Fruit fly (Drosophila melanogaster): Measurements from ENCODE around the gene RpL30.

The RpL30 gene

DNA sequence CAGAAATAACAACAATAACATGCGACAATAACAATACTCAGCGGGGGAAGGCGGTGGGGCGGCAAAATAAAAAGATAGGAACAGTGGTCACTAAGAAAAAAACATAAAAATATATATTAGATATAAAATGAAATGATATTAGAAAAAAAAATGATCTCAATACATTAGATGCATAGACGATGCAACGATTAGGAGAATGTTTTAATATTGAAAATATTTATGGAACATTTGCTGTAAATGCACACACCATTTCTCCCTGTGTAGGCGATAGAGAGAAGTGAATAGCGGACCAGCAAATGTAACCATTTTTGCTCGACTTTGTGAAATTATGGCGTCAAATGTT, 42.9 kb downstream of the RpL30 start (continued):
- TF ChIP-seq CG10267 (tag; optimal IDR thresholded peaks at IDR 0.05) (peak; percentile 52), unpg (GFP tag; optimal IDR thresholded peaks at IDR 0.05) (peak; percentile 79), Ravus (GFP tag; IDR thresholded peaks at IDR 0.05) (peak; percentile 73), CG7786 (GFP tag; optimal IDR thresholded peaks at IDR 0.05) (peak; percentile 2), CG4360 (GFP tag; IDR thresholded peaks at IDR 0.05) (0 out of 2 replicates have a peak, but pooled peaks have one; percentile 51), CG2116 (GFP tag; optimal IDR thresholded peaks at IDR 0.05) (no peak), CG14441 (GFP tag; IDR thresholded peaks at IDR 0.05) (peak; percentile 89), CG15601 (tag; optimal IDR thresholded peaks at IDR 0.05) (no peak), jing (GFP tag; optimal IDR thresholded peaks at IDR 0.05) (no peak), wek (GFP tag; optimal IDR thresholded peaks at IDR 0.05) (no peak), Side (GFP tag; optimal IDR thresholded peaks at IDR 0.05) (peak; percentile 41), h (optimal IDR thresholded peaks at IDR 0.05) (no peak), vnd (GFP tag; IDR thresholded peaks at IDR 0.05; ENCODE audit: partially characterized antibody) (no peak), Fer2 (tag; optimal IDR thresholded peaks at IDR 0.05) (peak; percentile 77), CG43689 (GFP tag; IDR thresholded peaks at IDR 0.05) (peak; percentile 67), CG11560 (tag; IDR thresholded peaks at IDR 0.05) (peak; percentile 76; the same call in 2 of the 3 replicates), ftz-f1 (GFP tag; optimal IDR thresholded peaks at IDR 0.05) (peak; percentile 94), her (GFP tag; optimal IDR thresholded peaks at IDR 0.05) (no peak), chif (GFP tag; optimal IDR thresholded peaks at IDR 0.05) (peak; percentile 5 to 33), CG32532 (GFP tag; IDR thresholded peaks at IDR 0.05) (peak; percentile 97), Lim3 (GFP tag; IDR thresholded peaks at IDR 0.05) (no peak), CG12219 (GFP tag; optimal IDR thresholded peaks at IDR 0.05) (peak; percentile 37), CG2202 (tag; optimal IDR thresholded peaks at IDR 0.05) (no peak), Bgb (GFP tag; IDR thresholded peaks at IDR 0.05; ENCODE audit: partially characterized antibody) (no peak), Hsf (GFP tag; optimal IDR thresholded peaks at IDR 0.05) (peak; percentile 62), Dip3 (GFP tag; optimal IDR thresholded peaks at IDR 0.05) (peak; percentile 40), CG6854 (GFP tag; optimal IDR thresholded peaks at IDR 0.05) (peak; percentile 65), Awh (GFP tag; IDR thresholded peaks at IDR 0.05) (peak; percentile 71), CG11093 (GFP tag; IDR thresholded peaks at IDR 0.05) (peak; percentile 69; the same call in 2 of the 3 replicates), corto (GFP tag; optimal IDR thresholded peaks at IDR 0.05) (peak; percentile 10), tgo (GFP tag; IDR thresholded peaks at IDR 0.05) (peak; percentile 90), Atf6 (GFP tag; IDR thresholded peaks at IDR 0.05) (peak; percentile 96), Oli (tag; optimal IDR thresholded peaks at IDR 0.05) (peak; percentile 73), CG13287 (GFP tag; IDR thresholded peaks at IDR 0.05; ENCODE audit: partially characterized antibody) (0 out of 2 replicates have a peak, but pooled peaks have one; percentile 12), Meics (GFP tag; optimal IDR thresholded peaks at IDR 0.05) (peak; percentile 89), Abd-B (GFP tag; optimal IDR thresholded peaks at IDR 0.05) (peak; percentile 53), CG12071 (GFP tag; optimal IDR thresholded peaks at IDR 0.05) (peak; percentile 60), MTF-1 (GFP tag; optimal IDR thresholded peaks at IDR 0.05; ENCODE audit: borderline replicate concordance) (peak; percentile 61), Sox100B (GFP tag; optimal IDR thresholded peaks at IDR 0.05) (peak; percentile 16), CG13424 (tag; optimal IDR thresholded peaks at IDR 0.05) (peak; percentile 74), CG4707 (GFP tag; optimal IDR thresholded peaks at IDR 0.05) (peak; percentile 16), danr (GFP tag; IDR thresholded peaks at IDR 0.05) (peak; percentile 74; the same call in 1 of the 2 replicates), bowl (GFP tag; IDR thresholded peaks at IDR 0.05) (peak; percentile 79; the same call in 1 of the 2 replicates), ro (GFP tag; IDR thresholded peaks at IDR 0.05) (peak; percentile 70), shn (GFP tag; optimal IDR thresholded peaks at IDR 0.05) (no peak), CG2889 (GFP tag; IDR thresholded peaks at IDR 0.05) (peak; percentile 92), lab (GFP tag; optimal IDR thresholded peaks at IDR 0.05) (peak; percentile 95), nerfin-1 (tag; optimal IDR thresholded peaks at IDR 0.05) (peak; percentile 0), CG3995 (GFP tag; optimal IDR thresholded peaks at IDR 0.05) (no peak), CG6683 (GFP tag; optimal IDR thresholded peaks at IDR 0.05) (peak; percentile 60), CG6654 (GFP tag; optimal IDR thresholded peaks at IDR 0.05) (peak; percentile 30)

Data from whole organism, embryonic.